Worm (Caenorhabditis elegans) whole organism, L2 larva: Measurements from ENCODE around the gene clc-5.

Experiments
- blmp-1 ChIP-seq: sonication (generic microtip); optimal IDR thresholded peaks from 2 replicates; lab custom pipeline; 2017; ENCODE audit warnings: missing genetic modification characterization, mild to moderate bottlenecking, missing compliant biosample characterization, antibody characterized with exemption, moderate library complexity; ENCODE audit not compliant: insufficient read depth
- gmeb-1 ChIP-seq: fragments of 150-350 bp; optimal IDR thresholded peaks from 2 replicates; lab custom pipeline; 2014; ENCODE audit warnings: missing biosample characterization, missing genetic modification characterization
- lin-39 ChIP-seq: fragments of 150-350 bp; optimal IDR thresholded peaks from 2 replicates; lab custom pipeline; 2014; ENCODE audit warnings: missing biosample characterization, missing genetic modification reagents, missing genetic modification characterization
- nhr-12 ChIP-seq: fragments of 150-350 bp; optimal IDR thresholded peaks from 2 replicates; lab custom pipeline; 2014; ENCODE audit warnings: missing biosample characterization, missing genetic modification characterization
- nhr-237 ChIP-seq: fragments of 150-350 bp; optimal IDR thresholded peaks from 2 replicates; lab custom pipeline; 2014; ENCODE audit warnings: missing biosample characterization, missing genetic modification characterization
- nhr-77 ChIP-seq: fragments of 150-350 bp; optimal IDR thresholded peaks from 2 replicates; lab custom pipeline; 2014; ENCODE audit warnings: missing biosample characterization, missing genetic modification characterization
- snpc-4 ChIP-seq: fragments of 150-350 bp; optimal IDR thresholded peaks from 2 replicates; lab custom pipeline; 2014; ENCODE audit warnings: missing biosample characterization, missing genetic modification characterization
- ztf-11 ChIP-seq: sonication (generic microtip); optimal IDR thresholded peaks from 2 replicates; lab custom pipeline; 2017; ENCODE audit warnings: missing biosample characterization, missing genetic modification characterization

DNA sequence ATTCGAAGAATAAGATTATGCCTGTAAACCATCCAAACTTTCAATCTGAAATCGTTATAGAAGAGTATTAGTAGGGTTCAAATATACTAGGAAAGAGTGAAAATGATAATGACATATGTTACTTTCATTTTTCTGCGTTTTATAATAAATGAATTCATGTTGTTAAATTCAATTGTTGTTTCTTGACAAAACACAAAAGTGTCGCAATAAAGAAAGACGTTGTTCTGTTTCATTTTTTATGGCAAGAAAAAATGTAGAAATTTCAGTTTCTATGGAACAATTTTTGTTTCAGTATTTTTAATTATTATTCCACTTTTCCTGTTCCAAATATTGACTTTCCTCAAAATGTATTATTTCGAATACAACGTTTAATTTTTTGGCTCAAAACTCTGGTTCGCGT, 32.6 kb upstream of the clc-5 start, which contains the start of gene C10A4.4:
- TF ChIP-seq ztf-11 (tag; lab: Kevin White, UChicago) = no peak
- no peak for TF ChIP-seq nhr-237 (tag; lab: Kevin White, UChicago)
- no peak for TF ChIP-seq lin-39 (tag; lab: Kevin White, UChicago)
- no peak for TF ChIP-seq nhr-12 (tag; lab: Kevin White, UChicago)
- TF ChIP-seq snpc-4 (tag; lab: Kevin White, UChicago) = no peak
- no peak for TF ChIP-seq blmp-1
- TF ChIP-seq gmeb-1 = no peak
- TF ChIP-seq nhr-77 (tag; lab: Kevin White, UChicago) = no peak
